Worm (Caenorhabditis elegans): Measurements from ENCODE around the gene fbxa-59.
A peak's percentile ranks its signal among the peaks of the same experiment; 100 is the strongest.

fbxa-59 gene

ce11 chrIII:981960-982359 lies 38.7 kb upstream of the fbxa-59 start:
- TF ChIP-seq madf-9 (GFP tag; conservative IDR thresholded peaks at IDR 0.05) (no peak), pha-4 (GFP tag; IDR thresholded peaks at IDR 0.05) (no peak), pha-4 (tag; optimal IDR thresholded peaks at IDR 0.05) (no peak), mxl-3 (GFP tag; optimal IDR thresholded peaks at IDR 0.05) (no peak), ceh-82 (tag; optimal IDR thresholded peaks at IDR 0.05) (no peak), lin-29 (GFP tag; IDR thresholded peaks at IDR 0.05) (no peak), nhr-28 (tag; optimal IDR thresholded peaks at IDR 0.05) (peak; percentile 28), ZK546.5 (tag; optimal IDR thresholded peaks at IDR 0.05) (no peak), lin-15B (tag; optimal IDR thresholded peaks at IDR 0.05) (no peak), arid-1 (GFP tag; conservative IDR thresholded peaks at IDR 0.05) (no peak), ztf-11 (tag; optimal IDR thresholded peaks at IDR 0.05) (no peak), rbr-2 (tag; optimal IDR thresholded peaks at IDR 0.05) (no peak), ztf-7 (tag; optimal IDR thresholded peaks at IDR 0.05) (no peak), Y48G9A.11 (GFP tag; IDR thresholded peaks at IDR 0.05) (no peak), set-16 (GFP tag; IDR thresholded peaks at IDR 0.05) (no peak), duxl-1 (tag; optimal IDR thresholded peaks at IDR 0.05; ENCODE audit: poor library complexity) (peak; percentile 55), dmd-9 (GFP tag; IDR thresholded peaks at IDR 0.05) (no peak), ZK337.2 (GFP tag; IDR thresholded peaks at IDR 0.05) (no peak), nhr-6 (tag; optimal IDR thresholded peaks at IDR 0.05) (peak; percentile 17), D1046.2 (GFP tag; IDR thresholded peaks at IDR 0.05) (no peak), tra-1 (GFP tag; IDR thresholded peaks at IDR 0.05) (no peak), jun-1 (tag; optimal IDR thresholded peaks at IDR 0.05) (no peak), mep-1 (tag; optimal IDR thresholded peaks at IDR 0.05) (no peak), T20F7.1 (GFP tag; optimal IDR thresholded peaks at IDR 0.05) (no peak), nhr-48 (tag; optimal IDR thresholded peaks at IDR 0.05) (no peak), dpl-1 (GFP tag; optimal IDR thresholded peaks at IDR 0.05) (peak; percentile 15), zip-11 (GFP tag; IDR thresholded peaks at IDR 0.05) (no peak), mxl-2 (GFP tag; conservative IDR thresholded peaks at IDR 0.05) (no peak), ceh-28 (tag; optimal IDR thresholded peaks at IDR 0.05) (peak; percentile 59), fos-1 (tag; optimal IDR thresholded peaks at IDR 0.05) (no peak), sdz-12 (GFP tag; optimal IDR thresholded peaks at IDR 0.05) (no peak), nhr-25 (tag; optimal IDR thresholded peaks at IDR 0.05; ENCODE audit: borderline replicate concordance, insufficient read depth) (no peak), nhr-111 (GFP tag; optimal IDR thresholded peaks at IDR 0.05) (no peak), hmg-1.1 (GFP tag; IDR thresholded peaks at IDR 0.05) (peak; percentile 59), ama-1 (optimal IDR thresholded peaks at IDR 0.05) (no peak), unc-39 (tag; optimal IDR thresholded peaks at IDR 0.05) (no peak), ces-1 (GFP tag; optimal IDR thresholded peaks at IDR 0.05) (no peak), ceh-44 (GFP tag; IDR thresholded peaks at IDR 0.05) (no peak), zfp-2 (tag; optimal IDR thresholded peaks at IDR 0.05) (no peak), skn-1 (tag; optimal IDR thresholded peaks at IDR 0.05) (no peak), F37D6.2 (tag; optimal IDR thresholded peaks at IDR 0.05) (no peak), Y105C5A.15 (GFP tag; IDR thresholded peaks at IDR 0.05) (no peak), madf-5 (GFP tag; IDR thresholded peaks at IDR 0.05) (no peak), nhr-76 (tag; optimal IDR thresholded peaks at IDR 0.05) (no peak), zag-1 (tag; optimal IDR thresholded peaks at IDR 0.05) (no peak), F44E2.7 (GFP tag; IDR thresholded peaks at IDR 0.05) (no peak), R02D3.7 (tag; optimal IDR thresholded peaks at IDR 0.05) (no peak), hlh-11 (tag; optimal IDR thresholded peaks at IDR 0.05) (peak; percentile 34), daf-8 (GFP tag; IDR thresholded peaks at IDR 0.05) (no peak), attf-4 (tag; optimal IDR thresholded peaks at IDR 0.05) (no peak), lim-7 (GFP tag; IDR thresholded peaks at IDR 0.05) (no peak), hlh-30 (tag; optimal IDR thresholded peaks at IDR 0.05; ENCODE audit: insufficient read depth) (peak; percentile 43), fkh-10 (GFP tag; optimal IDR thresholded peaks at IDR 0.05) (no peak), spr-3 (GFP tag; optimal IDR thresholded peaks at IDR 0.05) (no peak)

Measured in whole organism, L4 larva.